Fruit fly (Drosophila melanogaster) whole organism, prepupa: ENCODE data around the gene CG3191.
A peak's percentile ranks its signal among the peaks of the same experiment; 100 is the strongest.

ENCODE experiments used
- CG15336 ChIP-seq: fragments of 200-800 bp; sonication (Bioruptor generic); IDR thresholded peaks from 2 replicates; pipeline ENCODE4 v1.3.6; 2022; ENCODE audit warnings: missing biosample characterization, missing genetic modification characterization
- CG34406 ChIP-seq: fragments of 200-800 bp; sonication (Bioruptor generic); optimal IDR thresholded peaks from 3 replicates; lab custom pipeline; 2016; ENCODE audit warnings: missing biosample characterization, missing genetic modification characterization
- CG6163 ChIP-seq: fragments of 200-800 bp; sonication (Bioruptor generic); IDR thresholded peaks from 3 replicates; pipeline ENCODE4 v1.3.6; 2022; ENCODE audit warnings: missing biosample characterization, missing genetic modification characterization
- Hr38 ChIP-seq: sonication (Bioruptor generic); optimal IDR thresholded peaks from 2 replicates; lab custom pipeline; 2016; ENCODE audit warnings: missing biosample characterization, missing genetic modification characterization
- Hr39 ChIP-seq: fragments of 200-800 bp; sonication (Bioruptor generic); optimal IDR thresholded peaks from 2 replicates; lab custom pipeline; 2016; ENCODE audit warnings: missing biosample characterization, missing genetic modification characterization
- Hr4 ChIP-seq: fragments of 200-800 bp; sonication (Bioruptor generic); optimal IDR thresholded peaks from 3 replicates; lab custom pipeline; 2016; ENCODE audit warnings: missing biosample characterization, missing genetic modification characterization
- pdm3 ChIP-seq: fragments of 200-800 bp; sonication (Bioruptor generic); optimal IDR thresholded peaks from 3 replicates; lab custom pipeline; 2016; ENCODE audit warnings: missing biosample characterization, missing genetic modification characterization
- svp ChIP-seq: fragments of 200-800 bp; sonication (Bioruptor generic); peaks from one replicate; lab custom pipeline; 2016; ENCODE audit warnings: missing biosample characterization, missing genetic modification characterization

- TF ChIP-seq CG15336 (GFP tag; lab: Robert Waterston, UW) (peak; percentile 27; the same call in 1 of the 2 replicates), Hr4 (GFP tag; lab: Kevin White, UChicago) (peak; percentile 62), Hr38 (GFP tag; lab: Kevin White, UChicago) (no peak), CG34406 (GFP tag; lab: Kevin White, UChicago) (peak; percentile 54), CG6163 (GFP tag; lab: Robert Waterston, UW) (no peak), Hr39 (GFP tag; lab: Kevin White, UChicago) (peak; percentile 69), pdm3 (GFP tag; lab: Kevin White, UChicago) (peak; percentile 65), svp (GFP tag; lab: Kevin White, UChicago) (peak; percentile 95)
These were observed 10.7 kb upstream of the CG3191 start, which contains the start of the genes temp and CG3071 for dm6 chrX:2262511-2262910.
